Fruit fly (Drosophila melanogaster): ENCODE results near the gene CG16888.

The CG16888 gene

dm6 chr2L:13838647-13839390 is 25.8 kb upstream of the CG16888 start:
- TF ChIP-seq CG13624 (GFP tag; optimal IDR thresholded peaks at IDR 0.05), result no peak
- TF ChIP-seq exex (tag; optimal IDR thresholded peaks at IDR 0.05), result peak; percentile 82
- peak; percentile 40 for TF ChIP-seq grau (tag; optimal IDR thresholded peaks at IDR 0.05)
- peak in 1 of 2 experiments; percentile 35 for TF ChIP-seq tll (GFP tag; optimal IDR thresholded peaks at IDR 0.05)
- no peak for TF ChIP-seq CG14860 (GFP tag; IDR thresholded peaks at IDR 0.05; ENCODE audit: partially characterized antibody)
- TF ChIP-seq Nf-YA (GFP tag; IDR thresholded peaks at IDR 0.05), result no peak
- TF ChIP-seq pan (optimal IDR thresholded peaks at IDR 0.05), result no peak
- TF ChIP-seq pan (GFP tag; optimal IDR thresholded peaks at IDR 0.05 in 1 of 2, IDR thresholded peaks at IDR 0.05 in 1 of 2), result peak in 1 of 2 experiments; percentile 22
- TF ChIP-seq nerfin-2 (GFP tag; IDR thresholded peaks at IDR 0.05; ENCODE audit: partially characterized antibody), result no peak
- TF ChIP-seq CG2120 (GFP tag; optimal IDR thresholded peaks at IDR 0.05), result peak; percentile 35
- peak; percentile 22; the same call in 1 of the 4 replicates for TF ChIP-seq Gug (GFP tag; IDR thresholded peaks at IDR 0.05)
- peak; percentile 46 for TF ChIP-seq CG15696 (tag; optimal IDR thresholded peaks at IDR 0.05)
- TF ChIP-seq BtbVII (GFP tag; optimal IDR thresholded peaks at IDR 0.05), result no peak
- no peak for TF ChIP-seq CG6175 (GFP tag; IDR thresholded peaks at IDR 0.05)
- TF ChIP-seq Deaf1 (tag; optimal IDR thresholded peaks at IDR 0.05), result no peak
- TF ChIP-seq CG2116 (GFP tag; optimal IDR thresholded peaks at IDR 0.05), result no peak
- peak; percentile 22 for TF ChIP-seq CG13424 (tag; optimal IDR thresholded peaks at IDR 0.05)
- peak; percentile 14 for TF ChIP-seq CG8290 (GFP tag; optimal IDR thresholded peaks at IDR 0.05)
- TF ChIP-seq CG8290 (tag; optimal IDR thresholded peaks at IDR 0.05), result peak in 1 of 2 experiments; percentile 55
- TF ChIP-seq hkb (optimal IDR thresholded peaks at IDR 0.05), result no peak
- TF ChIP-seq hkb (GFP tag; IDR thresholded peaks at IDR 0.05), result peak; percentile 34; the same call in 1 of the 2 replicates
- no peak for TF ChIP-seq pfk (GFP tag; optimal IDR thresholded peaks at IDR 0.05)
- 0 out of 3 replicates have a peak, but pooled peaks have one; percentile 29 for TF ChIP-seq Dbx (GFP tag; IDR thresholded peaks at IDR 0.05)
- TF ChIP-seq Sox100B (GFP tag; optimal IDR thresholded peaks at IDR 0.05), result no peak
- no peak for TF ChIP-seq CG4617 (GFP tag; optimal IDR thresholded peaks at IDR 0.05; ENCODE audit: borderline replicate concordance)
- TF ChIP-seq Fer3 (tag; optimal IDR thresholded peaks at IDR 0.05), result peak; percentile 8
- TF ChIP-seq Ssrp (tag; optimal IDR thresholded peaks at IDR 0.05), result no peak
- no peak for TF ChIP-seq CG8359 (GFP tag; optimal IDR thresholded peaks at IDR 0.05; ENCODE audit: borderline replicate concordance)
- peak; percentile 33 for TF ChIP-seq gsb-n (tag; optimal IDR thresholded peaks at IDR 0.05)
- TF ChIP-seq Dll (GFP tag; IDR thresholded peaks at IDR 0.05; ENCODE audit: partially characterized antibody), result no peak
- TF ChIP-seq ATbp (GFP tag; optimal IDR thresholded peaks at IDR 0.05), result peak; percentile 67
- no peak for TF ChIP-seq CG7987 (GFP tag; optimal IDR thresholded peaks at IDR 0.05)
- TF ChIP-seq CG7372 (GFP tag; IDR thresholded peaks at IDR 0.05), result no peak
- TF ChIP-seq NFAT (GFP tag; IDR thresholded peaks at IDR 0.05), result no peak
- no peak for TF ChIP-seq pros (GFP tag; optimal IDR thresholded peaks at IDR 0.05)
- TF ChIP-seq CG10462 (GFP tag; optimal IDR thresholded peaks at IDR 0.05), result peak; percentile 2
- no peak for TF ChIP-seq Poxn (GFP tag; IDR thresholded peaks at IDR 0.05)
- no peak for TF ChIP-seq CG7928 (GFP tag; optimal IDR thresholded peaks at IDR 0.05)
- TF ChIP-seq lmd (GFP tag; IDR thresholded peaks at IDR 0.05), result no peak
- TF ChIP-seq repo (GFP tag; optimal IDR thresholded peaks at IDR 0.05), result no peak
- no peak for TF ChIP-seq Blimp-1 (GFP tag; optimal IDR thresholded peaks at IDR 0.05)
- no peak for TF ChIP-seq CG4282 (GFP tag; optimal IDR thresholded peaks at IDR 0.05)
- TF ChIP-seq tap (tag; optimal IDR thresholded peaks at IDR 0.05), result peak; percentile 19
- no peak for TF ChIP-seq CG10147 (GFP tag; optimal IDR thresholded peaks at IDR 0.05)
- no peak for TF ChIP-seq CG31388 (GFP tag; optimal IDR thresholded peaks at IDR 0.05)
- TF ChIP-seq CG17829 (tag; optimal IDR thresholded peaks at IDR 0.05), result no peak
- TF ChIP-seq cad (GFP tag; optimal IDR thresholded peaks at IDR 0.05), result no peak
- no peak for TF ChIP-seq amos (GFP tag; IDR thresholded peaks at IDR 0.05; ENCODE audit: partially characterized antibody)
- no peak for TF ChIP-seq CG3065 (GFP tag; optimal IDR thresholded peaks at IDR 0.05)

Data from whole organism, embryonic.